Fruit fly (Drosophila melanogaster) whole organism, embryonic: ENCODE results near the gene CG31278.
A peak's percentile ranks its signal among the peaks of the same experiment; 100 is the strongest.

ENCODE experiments used
- ATbp ChIP-seq: fragments of 200-800 bp; sonication (Bioruptor generic); optimal IDR thresholded peaks from 2 replicates; lab custom pipeline; 2017; ENCODE audit warnings: missing biosample characterization, mild to moderate bottlenecking, missing genetic modification characterization, missing genetic modification reagents
- Aef1 ChIP-seq: fragments of 200-800 bp; sonication (Bioruptor generic); IDR thresholded peaks from 3 replicates; pipeline ENCODE4 v1.3.6; 2022; ENCODE audit warnings: missing biosample characterization, missing genetic modification characterization
- B-H2 ChIP-seq: fragments of 200-800 bp; sonication (Bioruptor generic); optimal IDR thresholded peaks from 2 replicates; lab custom pipeline; 2018; ENCODE audit warnings: missing biosample characterization, mild to moderate bottlenecking, missing genetic modification characterization
- CG10147 ChIP-seq: fragments of 200-800 bp; sonication (Bioruptor generic); optimal IDR thresholded peaks from 2 replicates; lab custom pipeline; 2019; ENCODE audit warnings: missing biosample characterization, mild to moderate bottlenecking, missing genetic modification characterization, moderate library complexity
- CG11723 ChIP-seq: fragments of 200-800 bp; sonication (Bioruptor generic); optimal IDR thresholded peaks from 2 replicates; lab custom pipeline; 2017; ENCODE audit warnings: missing biosample characterization, mild to moderate bottlenecking, missing genetic modification characterization
- CG14860 ChIP-seq: fragments of 200-800 bp; sonication (Bioruptor generic); IDR thresholded peaks from 3 replicates; pipeline ENCODE4 v1.3.6; 2022; ENCODE audit warnings: missing biosample characterization, missing genetic modification characterization; ENCODE audit not compliant: partially characterized antibody
- CG15269 ChIP-seq: fragments of 200-800 bp; sonication (Bioruptor generic); optimal IDR thresholded peaks from 2 replicates; lab custom pipeline; 2018; ENCODE audit warnings: missing biosample characterization, mild to moderate bottlenecking, missing genetic modification characterization, moderate library complexity
- CG16815 ChIP-seq: fragments of 200-800 bp; sonication (Bioruptor generic); optimal IDR thresholded peaks from 3 replicates; lab custom pipeline; 2017; ENCODE audit warnings: missing biosample characterization, mild to moderate bottlenecking, missing genetic modification characterization
- CG17612 ChIP-seq: fragments of 200-800 bp; sonication (Bioruptor generic); IDR thresholded peaks from 2 replicates; pipeline ENCODE4 v1.3.6; 2022; ENCODE audit warnings: missing biosample characterization, missing genetic modification characterization
- CG18599 ChIP-seq: fragments of 200-800 bp; sonication (Bioruptor generic); optimal IDR thresholded peaks from 3 replicates; lab custom pipeline; 2017; ENCODE audit warnings: missing biosample characterization, missing genetic modification characterization, mild to moderate bottlenecking, moderate library complexity, missing genetic modification reagents
- CG2120 ChIP-seq: fragments of 200-800 bp; sonication (Bioruptor generic); optimal IDR thresholded peaks from 3 replicates; lab custom pipeline; 2016; ENCODE audit warnings: missing biosample characterization, missing genetic modification characterization
- CG30431 ChIP-seq: fragments of 200-800 bp; sonication (Bioruptor generic); optimal IDR thresholded peaks from 2 replicates; lab custom pipeline; 2017; ENCODE audit warnings: missing biosample characterization, missing genetic modification characterization
- CG4360 ChIP-seq: fragments of 200-800 bp; sonication (Bioruptor generic); IDR thresholded peaks from 2 replicates; pipeline ENCODE4 v1.3.6; 2022; ENCODE audit warnings: missing biosample characterization, missing genetic modification characterization
- CG7556 ChIP-seq: fragments of 200-800 bp; sonication (Bioruptor generic); optimal IDR thresholded peaks from 2 replicates; lab custom pipeline; 2017; ENCODE audit warnings: missing biosample characterization, mild to moderate bottlenecking, missing genetic modification characterization
- CG8765 ChIP-seq: fragments of 200-800 bp; sonication (Bioruptor generic); IDR thresholded peaks from 2 replicates; pipeline ENCODE4 v1.3.6; 2022; ENCODE audit warnings: missing biosample characterization, missing genetic modification characterization
- CG8924 ChIP-seq: fragments of 200-800 bp; optimal IDR thresholded peaks from 3 replicates; lab custom pipeline; 2019; ENCODE audit warnings: missing biosample characterization, mild to moderate bottlenecking, missing genetic modification characterization, moderate library complexity
- CG9609 ChIP-seq: fragments of 200-800 bp; sonication (Bioruptor generic); optimal IDR thresholded peaks from 3 replicates; lab custom pipeline; 2016; ENCODE audit warnings: missing biosample characterization, missing genetic modification characterization
- CG9817 ChIP-seq: fragments of 200-800 bp; sonication (Bioruptor generic); optimal IDR thresholded peaks from 2 replicates; lab custom pipeline; 2018; ENCODE audit warnings: missing biosample characterization, mild to moderate bottlenecking, missing genetic modification characterization, moderate library complexity
- CHES-1-like ChIP-seq: fragments of 200-800 bp; sonication (Bioruptor generic); optimal IDR thresholded peaks from 2 replicates; lab custom pipeline; 2016; ENCODE audit warnings: missing biosample characterization, missing genetic modification characterization
- E2f2 ChIP-seq: fragments of 200-800 bp; sonication (Bioruptor generic); IDR thresholded peaks from 2 replicates; pipeline ENCODE4 v1.3.6; 2022; ENCODE audit warnings: missing biosample characterization, missing genetic modification characterization
- Gsc ChIP-seq: fragments of 200-800 bp; sonication (Bioruptor generic); IDR thresholded peaks from 2 replicates; pipeline ENCODE4 v1.3.6; 2022; ENCODE audit warnings: missing biosample characterization, missing genetic modification characterization
- HmgD ChIP-seq: fragments of 200-800 bp; sonication (Bioruptor generic); optimal IDR thresholded peaks from 3 replicates; lab custom pipeline; 2016; ENCODE audit warnings: missing biosample characterization, missing genetic modification characterization
- Hsf ChIP-seq: fragments of 200-800 bp; sonication (Bioruptor generic); optimal IDR thresholded peaks from 3 replicates; lab custom pipeline; 2016; ENCODE audit warnings: missing biosample characterization, missing genetic modification characterization
- MESR4 ChIP-seq: fragments of 200-800 bp; sonication (Bioruptor generic); optimal IDR thresholded peaks from 2 replicates; lab custom pipeline; 2018; ENCODE audit warnings: missing biosample characterization, mild to moderate bottlenecking, missing genetic modification characterization, moderate library complexity
- MTF-1 ChIP-seq: fragments of 200-800 bp; sonication (Bioruptor generic); optimal IDR thresholded peaks from 2 replicates; lab custom pipeline; 2018; ENCODE audit warnings: missing biosample characterization, mild to moderate bottlenecking, missing genetic modification characterization, borderline replicate concordance
- Med ChIP-seq: fragments of 200-800 bp; sonication (Bioruptor generic); peaks from one replicate; lab custom pipeline; 2016; ENCODE audit warnings: missing biosample characterization, missing genetic modification characterization, mild to moderate bottlenecking, inconsistent platforms, moderate library complexity
- NC2β ChIP-seq: fragments of 200-800 bp; sonication (Bioruptor generic); optimal IDR thresholded peaks from 2 replicates; lab custom pipeline; 2016; ENCODE audit warnings: missing biosample characterization, missing genetic modification characterization
- NK7.1 ChIP-seq: fragments of 200-800 bp; sonication (Bioruptor generic); optimal IDR thresholded peaks from 3 replicates; lab custom pipeline; 2016; ENCODE audit warnings: missing biosample characterization, missing genetic modification characterization
- Ravus ChIP-seq: fragments of 200-800 bp; sonication (Bioruptor generic); IDR thresholded peaks from 2 replicates; pipeline ENCODE4 v1.3.6; 2022; ENCODE audit warnings: missing biosample characterization, missing genetic modification characterization
- Tbp ChIP-seq: fragments of >200 bp; optimal IDR thresholded peaks from 2 replicates; lab custom pipeline; 2018; ENCODE audit warnings: missing biosample characterization, missing genetic modification characterization
- al ChIP-seq: fragments of 200-800 bp; sonication (Bioruptor generic); IDR thresholded peaks from 2 replicates; pipeline ENCODE4 v1.3.6; 2022; ENCODE audit warnings: missing biosample characterization, missing genetic modification characterization
- ara ChIP-seq: fragments of 200-800 bp; sonication (Bioruptor generic); IDR thresholded peaks from 2 replicates; pipeline ENCODE4 v1.3.6; 2022; ENCODE audit warnings: missing biosample characterization, missing genetic modification characterization
- bigmax ChIP-seq: fragments of 200-800 bp; sonication (Bioruptor generic); optimal IDR thresholded peaks from 2 replicates; lab custom pipeline; 2018; ENCODE audit warnings: missing biosample characterization, mild to moderate bottlenecking, missing genetic modification characterization
- br ChIP-seq: fragments of >200 bp; optimal IDR thresholded peaks from 2 replicates; lab custom pipeline; 2017
- chinmo ChIP-seq: fragments of 200-800 bp; sonication (Bioruptor generic); IDR thresholded peaks from 4 replicates; pipeline ENCODE4 v1.3.6; 2022; ENCODE audit warnings: missing biosample characterization, missing genetic modification characterization; ENCODE audit not compliant: partially characterized antibody
- crol ChIP-seq: fragments of 200-800 bp; sonication (Bioruptor generic); IDR thresholded peaks from 2 replicates; pipeline ENCODE4 v1.3.6; 2022; ENCODE audit warnings: missing biosample characterization, missing genetic modification characterization
- disco-r ChIP-seq: fragments of 200-800 bp; sonication (Bioruptor generic); optimal IDR thresholded peaks from 2 replicates; lab custom pipeline; 2016; ENCODE audit warnings: missing biosample characterization, missing genetic modification characterization
- gem ChIP-seq: fragments of 200-800 bp; sonication (Bioruptor generic); optimal IDR thresholded peaks from 2 replicates; lab custom pipeline; 2019; ENCODE audit warnings: missing biosample characterization, mild to moderate bottlenecking, missing genetic modification characterization, moderate library complexity
- gsb-n ChIP-seq: fragments of 200-800 bp; sonication (Bioruptor generic); optimal IDR thresholded peaks from 3 replicates; lab custom pipeline; 2018; ENCODE audit warnings: missing biosample characterization, mild to moderate bottlenecking, missing genetic modification characterization
- hbn ChIP-seq: fragments of 200-800 bp; sonication (Bioruptor generic); IDR thresholded peaks from 2 replicates; pipeline ENCODE4 v1.3.6; 2022; ENCODE audit warnings: missing biosample characterization, missing genetic modification characterization; ENCODE audit not compliant: partially characterized antibody
- jigr1 ChIP-seq: fragments of 200-800 bp; sonication (Bioruptor generic); IDR thresholded peaks from 3 replicates; pipeline ENCODE4 v1.3.6; 2022; ENCODE audit warnings: missing biosample characterization, missing genetic modification characterization
- kah ChIP-seq: fragments of 200-800 bp; sonication (Bioruptor generic); optimal IDR thresholded peaks from 2 replicates; lab custom pipeline; 2018; ENCODE audit warnings: missing biosample characterization, mild to moderate bottlenecking, missing genetic modification characterization
- oc ChIP-seq: fragments of 200-800 bp; sonication (Bioruptor generic); optimal IDR thresholded peaks from 2 replicates; lab custom pipeline; 2018; ENCODE audit warnings: missing biosample characterization, mild to moderate bottlenecking, missing genetic modification characterization, moderate library complexity
- onecut ChIP-seq: fragments of 200-800 bp; sonication (Bioruptor generic); IDR thresholded peaks from 2 replicates; pipeline ENCODE4 v1.3.6; 2022; ENCODE audit warnings: missing biosample characterization, missing genetic modification characterization
- peb ChIP-seq: fragments of 200-800 bp; sonication (Bioruptor generic); IDR thresholded peaks from 2 replicates; pipeline ENCODE4 v1.3.6; 2022; ENCODE audit warnings: missing biosample characterization, missing genetic modification characterization
- pfk ChIP-seq: fragments of 200-800 bp; sonication (Bioruptor generic); optimal IDR thresholded peaks from 2 replicates; lab custom pipeline; 2018; ENCODE audit warnings: missing biosample characterization, mild to moderate bottlenecking, missing genetic modification characterization, moderate library complexity
- sd ChIP-seq: fragments of 200-800 bp; sonication (Bioruptor generic); optimal IDR thresholded peaks from 3 replicates; lab custom pipeline; 2018; ENCODE audit warnings: missing biosample characterization, mild to moderate bottlenecking, missing genetic modification characterization, moderate library complexity
- slp2 ChIP-seq: fragments of 200-800 bp; sonication (Bioruptor generic); optimal IDR thresholded peaks from 2 replicates; lab custom pipeline; 2016; ENCODE audit warnings: missing biosample characterization, missing genetic modification characterization
- tgo ChIP-seq: fragments of 200-800 bp; sonication (Bioruptor generic); IDR thresholded peaks from 3 replicates; pipeline ENCODE4 v1.3.6; 2022; ENCODE audit warnings: missing biosample characterization, missing genetic modification characterization
- trem ChIP-seq: fragments of 200-800 bp; optimal IDR thresholded peaks from 3 replicates; lab custom pipeline; 2019; ENCODE audit warnings: missing biosample characterization, mild to moderate bottlenecking, missing genetic modification characterization, moderate library complexity
- vfl ChIP-seq: fragments of 200-800 bp; sonication (Bioruptor generic); optimal IDR thresholded peaks from 2 replicates; lab custom pipeline; 2016; ENCODE audit warnings: missing biosample characterization, missing genetic modification characterization
- zf30C ChIP-seq: fragments of 200-800 bp; sonication (Bioruptor generic); optimal IDR thresholded peaks from 3 replicates; lab custom pipeline; 2018; ENCODE audit warnings: missing biosample characterization, mild to moderate bottlenecking, missing genetic modification characterization

Gene CG31278

DNA sequence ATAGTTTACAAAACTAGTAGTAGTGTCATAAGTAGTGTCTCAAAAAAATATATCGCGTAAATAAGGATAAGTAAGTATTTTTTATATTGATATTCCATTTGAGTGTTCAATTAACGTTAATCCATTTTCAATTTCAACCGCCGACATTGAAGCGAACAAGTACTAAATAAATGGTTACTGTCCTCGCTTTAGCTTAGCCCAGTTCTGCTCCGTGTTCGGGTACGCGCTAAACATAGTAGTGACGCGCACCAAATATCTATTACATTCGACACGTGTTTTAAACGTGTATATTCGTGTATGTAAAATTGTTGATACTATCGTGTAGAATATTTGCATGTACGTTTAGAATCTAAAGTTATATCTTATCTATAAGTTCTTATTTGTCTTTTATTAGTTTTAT, 33.0 kb downstream of the CG31278 start:
- TF ChIP-seq MTF-1 (GFP tag; lab: Kevin White, UChicago) (no peak), trem (tag; lab: Kevin White, UChicago) (peak; percentile 76), gem (tag; lab: Kevin White, UChicago) (peak; percentile 28), hbn (GFP tag; lab: Robert Waterston, UW) (peak; percentile 74), sd (tag; lab: Kevin White, UChicago) (peak; percentile 70), Aef1 (GFP tag; lab: Robert Waterston, UW) (no peak), CG7556 (GFP tag; lab: Kevin White, UChicago) (peak; percentile 1), Gsc (GFP tag; lab: Robert Waterston, UW) (no peak), jigr1 (GFP tag; lab: Robert Waterston, UW) (no peak), peb (GFP tag; lab: Robert Waterston, UW) (no peak), pfk (GFP tag; lab: Kevin White, UChicago) (no peak), Ravus (no peak), CG30431 (no peak), NC2β (GFP tag; lab: Kevin White, UChicago) (no peak), crol (GFP tag; lab: Robert Waterston, UW) (no peak), ATbp (no peak), kah (GFP tag; lab: Kevin White, UChicago) (no peak), Hsf (GFP tag; lab: Kevin White, UChicago) (peak; percentile 24), CG18599 (GFP tag; lab: Kevin White, UChicago) (peak; percentile 54), CHES-1-like (GFP tag; lab: Kevin White, UChicago) (peak; percentile 26), onecut (no peak), Tbp (GFP tag; lab: Kevin White, UChicago) (no peak), CG8765 (GFP tag; lab: Robert Waterston, UW) (no peak), CG9817 (tag; lab: Kevin White, UChicago) (peak; percentile 22), NK7.1 (GFP tag; lab: Kevin White, UChicago) (no peak), al (GFP tag; lab: Robert Waterston, UW) (no peak), CG9609 (GFP tag; lab: Kevin White, UChicago) (peak; percentile 30), slp2 (GFP tag; lab: Kevin White, UChicago) (no peak), CG17612 (no peak), CG15269 (tag; lab: Kevin White, UChicago) (no peak), ara (GFP tag; lab: Robert Waterston, UW) (no peak), Med (GFP tag; lab: Kevin White, UChicago) (peak; percentile 93), CG14860 (GFP tag; lab: Robert Waterston, UW) (peak; percentile 55; the same call in 2 of the 3 replicates), br (lab: Kevin White, UChicago) (no peak), gsb-n (tag; lab: Kevin White, UChicago) (no peak), HmgD (GFP tag; lab: Kevin White, UChicago) (peak; percentile 75), B-H2 (GFP tag; lab: Kevin White, UChicago) (peak; percentile 32), CG16815 (GFP tag; lab: Kevin White, UChicago) (no peak), CG4360 (no peak), disco-r (peak; percentile 25), MESR4 (GFP tag; lab: Kevin White, UChicago) (no peak), bigmax (no peak), CG10147 (no peak), chinmo (GFP tag; lab: Robert Waterston, UW) (peak; percentile 39; the same call in 1 of the 4 replicates), E2f2 (peak; percentile 80), CG2120 (GFP tag; lab: Kevin White, UChicago) (peak; percentile 62), zf30C (GFP tag; lab: Kevin White, UChicago) (no peak), tgo (GFP tag; lab: Robert Waterston, UW) (no peak), oc (tag; lab: Kevin White, UChicago) (peak; percentile 26), vfl (GFP tag; lab: Kevin White, UChicago) (peak; percentile 16), CG11723 (GFP tag; lab: Kevin White, UChicago) (no peak), CG8924 (tag; lab: Kevin White, UChicago) (no peak)
